Fruit fly (Drosophila melanogaster) whole organism, embryonic: ENCODE data around the gene AANATL7.

ENCODE experiments used
- BEAF-32 ChIP-seq: fragments of 200-800 bp; sonication (Bioruptor generic); optimal IDR thresholded peaks from 3 replicates; lab custom pipeline; 2017; ENCODE audit warnings: missing biosample characterization, missing genetic modification characterization, mild to moderate bottlenecking, moderate library complexity, missing genetic modification reagents
- CG11504 ChIP-seq: fragments of 200-800 bp; sonication (Bioruptor generic); optimal IDR thresholded peaks from 3 replicates; lab custom pipeline; 2019; ENCODE audit warnings: missing biosample characterization, mild to moderate bottlenecking, missing genetic modification characterization, moderate library complexity
- CG11723 ChIP-seq: fragments of 200-800 bp; sonication (Bioruptor generic); optimal IDR thresholded peaks from 2 replicates; lab custom pipeline; 2017; ENCODE audit warnings: missing biosample characterization, mild to moderate bottlenecking, missing genetic modification characterization
- CG12155 ChIP-seq: fragments of 200-800 bp; sonication (Bioruptor generic); optimal IDR thresholded peaks from 3 replicates; lab custom pipeline; 2016; ENCODE audit warnings: missing biosample characterization, missing genetic modification characterization
- CG12391 ChIP-seq: fragments of 200-800 bp; sonication (Bioruptor generic); optimal IDR thresholded peaks from 3 replicates; lab custom pipeline; 2018; ENCODE audit warnings: missing biosample characterization, mild to moderate bottlenecking, missing genetic modification characterization, moderate library complexity
- CG14710 ChIP-seq: fragments of 200-800 bp; sonication (Bioruptor generic); optimal IDR thresholded peaks from 3 replicates; lab custom pipeline; 2019; ENCODE audit warnings: missing biosample characterization, mild to moderate bottlenecking, missing genetic modification characterization, moderate library complexity
- CG15479 ChIP-seq: fragments of 200-800 bp; sonication (Bioruptor generic); optimal IDR thresholded peaks from 3 replicates; lab custom pipeline; 2019; ENCODE audit warnings: missing biosample characterization, mild to moderate bottlenecking, missing genetic modification characterization, moderate library complexity
- CG16813 ChIP-seq: fragments of 200-800 bp; sonication (Bioruptor generic); IDR thresholded peaks from 3 replicates; pipeline ENCODE4 v1.3.6; 2022; ENCODE audit warnings: missing biosample characterization, missing genetic modification characterization; ENCODE audit not compliant: partially characterized antibody
- CG17385 ChIP-seq: fragments of 200-800 bp; sonication (Bioruptor generic); optimal IDR thresholded peaks from 3 replicates; lab custom pipeline; 2018; ENCODE audit warnings: missing biosample characterization, mild to moderate bottlenecking, missing genetic modification characterization
- CG2116 ChIP-seq: fragments of 200-800 bp; sonication (Bioruptor generic); optimal IDR thresholded peaks from 3 replicates; lab custom pipeline; 2018; ENCODE audit warnings: missing biosample characterization, mild to moderate bottlenecking, missing genetic modification characterization
- CG3838 ChIP-seq: fragments of 200-800 bp; sonication (Bioruptor generic); optimal IDR thresholded peaks from 3 replicates; lab custom pipeline; 2016; ENCODE audit warnings: missing biosample characterization, missing genetic modification characterization
- CG3847 ChIP-seq: fragments of 200-800 bp; sonication (Bioruptor generic); IDR thresholded peaks from 2 replicates; pipeline ENCODE4 v1.3.6; 2022; ENCODE audit warnings: missing biosample characterization, missing genetic modification characterization
- CG42726 ChIP-seq: fragments of 200-800 bp; sonication (Bioruptor generic); IDR thresholded peaks from 2 replicates; pipeline ENCODE4 v1.3.6; 2022; ENCODE audit warnings: missing biosample characterization, missing genetic modification characterization; ENCODE audit not compliant: partially characterized antibody
- CG4424 ChIP-seq: fragments of 200-800 bp; sonication (Bioruptor generic); optimal IDR thresholded peaks from 3 replicates; lab custom pipeline; 2016; ENCODE audit warnings: missing biosample characterization, missing genetic modification characterization
- CG4617 ChIP-seq: fragments of 200-800 bp; sonication (Bioruptor generic); optimal IDR thresholded peaks from 3 replicates; lab custom pipeline; 2016; ENCODE audit warnings: missing biosample characterization, missing genetic modification characterization, borderline replicate concordance
- CG7745 ChIP-seq: fragments of 200-800 bp; sonication (Bioruptor generic); optimal IDR thresholded peaks from 2 replicates; lab custom pipeline; 2018; ENCODE audit warnings: missing biosample characterization, mild to moderate bottlenecking, missing genetic modification characterization, moderate library complexity
- CG7987 ChIP-seq: fragments of 200-800 bp; sonication (Bioruptor generic); optimal IDR thresholded peaks from 2 replicates; lab custom pipeline; 2018; ENCODE audit warnings: missing biosample characterization, mild to moderate bottlenecking, missing genetic modification characterization, moderate library complexity
- CTCF ChIP-seq: fragments of 200-800 bp; sonication (Bioruptor generic); optimal IDR thresholded peaks from 2 replicates; lab custom pipeline; 2017; ENCODE audit warnings: missing biosample characterization, mild to moderate bottlenecking, missing genetic modification characterization, moderate library complexity
- E2f2 ChIP-seq: fragments of 200-800 bp; sonication (Bioruptor generic); IDR thresholded peaks from 2 replicates; pipeline ENCODE4 v1.3.6; 2022; ENCODE audit warnings: missing biosample characterization, missing genetic modification characterization
- ERR ChIP-seq: fragments of 200-800 bp; sonication (Bioruptor generic); optimal IDR thresholded peaks from 2 replicates; lab custom pipeline; 2016; ENCODE audit warnings: missing biosample characterization, missing genetic modification characterization
- Elba2 ChIP-seq: fragments of 200-800 bp; sonication (Bioruptor generic); optimal IDR thresholded peaks from 3 replicates; lab custom pipeline; 2016; ENCODE audit warnings: missing biosample characterization, missing genetic modification characterization
- MBD-R2 ChIP-seq: fragments of 200-800 bp; sonication (Bioruptor generic); IDR thresholded peaks from 2 replicates; pipeline ENCODE4 v1.3.6; 2022; ENCODE audit warnings: missing biosample characterization, missing genetic modification characterization
- MESR4 ChIP-seq: fragments of 200-800 bp; sonication (Bioruptor generic); optimal IDR thresholded peaks from 2 replicates; lab custom pipeline; 2018; ENCODE audit warnings: missing biosample characterization, mild to moderate bottlenecking, missing genetic modification characterization, moderate library complexity
- Med ChIP-seq: fragments of 200-800 bp; sonication (Bioruptor generic); peaks from one replicate; lab custom pipeline; 2016; ENCODE audit warnings: missing biosample characterization, missing genetic modification characterization, mild to moderate bottlenecking, inconsistent platforms, moderate library complexity
- Rfx ChIP-seq: fragments of 200-800 bp; sonication (Bioruptor generic); IDR thresholded peaks from 2 replicates; pipeline ENCODE4 v1.3.6; 2022; ENCODE audit warnings: missing biosample characterization, missing genetic modification characterization
- Rx ChIP-seq: fragments of 200-800 bp; sonication (Bioruptor generic); IDR thresholded peaks from 2 replicates; pipeline ENCODE4 v1.3.6; 2022; ENCODE audit warnings: missing biosample characterization, missing genetic modification characterization
- Scr ChIP-seq: fragments of 200-800 bp; sonication (Bioruptor generic); IDR thresholded peaks from 2 replicates; pipeline ENCODE4 v1.3.6; 2022; ENCODE audit warnings: missing biosample characterization, missing genetic modification characterization; ENCODE audit not compliant: partially characterized antibody
- ara ChIP-seq: fragments of 200-800 bp; sonication (Bioruptor generic); IDR thresholded peaks from 2 replicates; pipeline ENCODE4 v1.3.6; 2022; ENCODE audit warnings: missing biosample characterization, missing genetic modification characterization
- chif ChIP-seq, 2 experiments: fragments of 200-800 bp; sonication (Bioruptor generic); optimal IDR thresholded peaks; 3 replicates each; lab custom pipeline; 2016; ENCODE audit warnings: missing biosample characterization in 2 of 2, missing genetic modification characterization in 2 of 2
- croc ChIP-seq: fragments of 200-800 bp; sonication (Bioruptor generic); conservative IDR thresholded peaks from 3 replicates; pipeline ENCODE4 v1.3.6; 2022; ENCODE audit warnings: missing biosample characterization, missing genetic modification characterization
- dm ChIP-seq: fragments of 200-800 bp; sonication (Bioruptor generic); optimal IDR thresholded peaks from 3 replicates; lab custom pipeline; 2016; ENCODE audit warnings: missing biosample characterization, missing genetic modification characterization
- ewg ChIP-seq: fragments of 200-800 bp; sonication (Bioruptor generic); optimal IDR thresholded peaks from 3 replicates; lab custom pipeline; 2017; ENCODE audit warnings: mild to moderate bottlenecking, missing biosample characterization, missing genetic modification reagents, missing genetic modification characterization
- ind ChIP-seq: fragments of 200-800 bp; sonication (Bioruptor generic); optimal IDR thresholded peaks from 3 replicates; lab custom pipeline; 2016; ENCODE audit warnings: missing biosample characterization, missing genetic modification characterization
- insv ChIP-seq, 2 experiments: fragments of 200-800 bp; sonication (Bioruptor generic); optimal IDR thresholded peaks; 3 replicates each; lab custom pipeline; 2016 to 2018; ENCODE audit warnings: missing biosample characterization in 2 of 2, missing genetic modification characterization in 2 of 2
- kah ChIP-seq: fragments of 200-800 bp; sonication (Bioruptor generic); optimal IDR thresholded peaks from 2 replicates; lab custom pipeline; 2018; ENCODE audit warnings: missing biosample characterization, mild to moderate bottlenecking, missing genetic modification characterization
- lilli ChIP-seq: fragments of 200-800 bp; sonication (Bioruptor generic); optimal IDR thresholded peaks from 3 replicates; lab custom pipeline; 2016; ENCODE audit warnings: missing biosample characterization, missing genetic modification characterization
- maf-S ChIP-seq: fragments of 200-800 bp; sonication (Bioruptor generic); optimal IDR thresholded peaks from 2 replicates; lab custom pipeline; 2016; ENCODE audit warnings: missing biosample characterization, missing genetic modification characterization
- nerfin-1 ChIP-seq: fragments of 200-800 bp; sonication (Bioruptor generic); optimal IDR thresholded peaks from 3 replicates; lab custom pipeline; 2019; ENCODE audit warnings: missing biosample characterization, mild to moderate bottlenecking, missing genetic modification characterization, moderate library complexity
- nmo ChIP-seq: fragments of 200-800 bp; sonication (Bioruptor generic); optimal IDR thresholded peaks from 2 replicates; lab custom pipeline; 2018; ENCODE audit warnings: missing biosample characterization, mild to moderate bottlenecking, missing genetic modification characterization, moderate library complexity
- nom ChIP-seq: fragments of 200-800 bp; sonication (Bioruptor generic); optimal IDR thresholded peaks from 2 replicates; lab custom pipeline; 2017; ENCODE audit warnings: missing biosample characterization, missing genetic modification characterization, mild to moderate bottlenecking, moderate library complexity, missing genetic modification reagents
- pan ChIP-seq, 4 experiments: fragments of >200 bp in 3 of 4; fragments of 200-800 bp in 1 of 4; sonication (Bioruptor generic) in 1 of 4; optimal IDR thresholded peaks in 3 of 4; IDR thresholded peaks in 1 of 4; 2 replicates each; pipeline versions ENCODE4 v1.3.6 to Lab custom; 2017 to 2022; ENCODE audit warnings: missing biosample characterization in 2 of 4, missing genetic modification characterization in 2 of 4, mixed read lengths in 1 of 4
- phol ChIP-seq: fragments of 200-800 bp; sonication (Bioruptor generic); optimal IDR thresholded peaks from 3 replicates; lab custom pipeline; 2018; ENCODE audit warnings: missing biosample characterization, mild to moderate bottlenecking, missing genetic modification characterization, moderate library complexity
- pzg ChIP-seq: fragments of 200-800 bp; sonication (Bioruptor generic); optimal IDR thresholded peaks from 3 replicates; lab custom pipeline; 2018; ENCODE audit warnings: missing biosample characterization, mild to moderate bottlenecking, missing genetic modification characterization, moderate library complexity
- sc ChIP-seq, 3 experiments: fragments of >200 bp in 2 of 3; fragments of 200-800 bp in 1 of 3; sonication (Bioruptor generic) in 1 of 3; optimal IDR thresholded peaks; 2 replicates in 2 of 3; 3 replicates in 1 of 3; lab custom pipeline; 2017; ENCODE audit warnings: mild to moderate bottlenecking in 1 of 3, missing biosample characterization in 1 of 3, missing genetic modification characterization in 1 of 3, missing genetic modification reagents in 1 of 3
- sima ChIP-seq: fragments of 200-800 bp; sonication (Bioruptor generic); optimal IDR thresholded peaks from 2 replicates; lab custom pipeline; 2016; ENCODE audit warnings: missing biosample characterization, missing genetic modification characterization
- trem ChIP-seq: fragments of 200-800 bp; optimal IDR thresholded peaks from 3 replicates; lab custom pipeline; 2019; ENCODE audit warnings: missing biosample characterization, mild to moderate bottlenecking, missing genetic modification characterization, moderate library complexity
- wdn ChIP-seq: fragments of 200-800 bp; sonication (Bioruptor generic); IDR thresholded peaks from 2 replicates; pipeline ENCODE4 v1.3.6; 2022; ENCODE audit warnings: missing biosample characterization, missing genetic modification characterization

AANATL7 gene

dm6 chrX:2585055-2585715 lies 4.4 kb downstream of the AANATL7 start, which contains the start of gene CG13760 (continued):
- 0 out of 2 replicates have a peak, but pooled peaks have one; percentile 38 for TF ChIP-seq CG3847 (GFP tag; lab: Robert Waterston, UW)
- peak; percentile 20 for TF ChIP-seq pzg
- TF ChIP-seq Elba2 (GFP tag; lab: Kevin White, UChicago): peak; percentile 56
- no peak for TF ChIP-seq Rx
- TF ChIP-seq CG4424 (GFP tag; lab: Kevin White, UChicago): peak; percentile 14
- no peak for TF ChIP-seq CG15479 (GFP tag; lab: Kevin White, UChicago)
- TF ChIP-seq lilli (GFP tag; lab: Kevin White, UChicago): no peak
- peak; percentile 3 for TF ChIP-seq CG12391 (tag; lab: Kevin White, UChicago)
- TF ChIP-seq wdn (GFP tag; lab: Robert Waterston, UW): no peak
- TF ChIP-seq pan (optimal IDR thresholded peaks at IDR 0.05; lab: Kevin White, UChicago): no peak
- TF ChIP-seq pan (GFP tag; optimal IDR thresholded peaks at IDR 0.05 in 1 of 2, IDR thresholded peaks at IDR 0.05 in 1 of 2): peak in 1 of 2 experiments; percentile 15
- no peak for TF ChIP-seq CG4617 (GFP tag; lab: Kevin White, UChicago)
- TF ChIP-seq nmo (GFP tag; lab: Kevin White, UChicago): peak; percentile 30
- peak; percentile 6 for TF ChIP-seq ind (GFP tag; lab: Kevin White, UChicago)
- TF ChIP-seq Med: peak; percentile 46
- TF ChIP-seq nom (GFP tag; lab: Kevin White, UChicago): peak; percentile 13
- peak; percentile 71 for TF ChIP-seq trem (tag; lab: Kevin White, UChicago)
- no peak for TF ChIP-seq CG17385 (GFP tag; lab: Kevin White, UChicago)
- no peak for TF ChIP-seq ewg (GFP tag; lab: Kevin White, UChicago)
- TF ChIP-seq CG42726 (GFP tag; lab: Robert Waterston, UW): no peak
- TF ChIP-seq CG12155 (GFP tag; lab: Kevin White, UChicago): peak; percentile 0
- peak in 1 of 2 experiments; percentile 88 for TF ChIP-seq insv (GFP tag; optimal IDR thresholded peaks at IDR 0.05; lab: Kevin White, UChicago)
- TF ChIP-seq CTCF (GFP tag; lab: Kevin White, UChicago): no peak
- TF ChIP-seq CG7987 (GFP tag; lab: Kevin White, UChicago): no peak
- TF ChIP-seq MBD-R2: peak; percentile 55
- TF ChIP-seq CG14710 (tag; lab: Kevin White, UChicago): peak; percentile 48
- peak; percentile 53 for TF ChIP-seq MESR4 (GFP tag; lab: Kevin White, UChicago)
- TF ChIP-seq, all 482 proteins: peak for 26

- TF ChIP-seq kah (GFP tag; lab: Kevin White, UChicago) (no peak), CG16813 (GFP tag; lab: Robert Waterston, UW) (no peak), E2f2 (peak; percentile 46; the same call in 1 of the 2 replicates), CG4617 (GFP tag; lab: Kevin White, UChicago) (peak; percentile 25), BEAF-32 (GFP tag; lab: Kevin White, UChicago) (peak; percentile 48), CG11504 (tag; lab: Kevin White, UChicago) (no peak), dm (GFP tag; lab: Kevin White, UChicago) (peak; percentile 80), ERR (GFP tag; lab: Kevin White, UChicago) (no peak), sima (GFP tag; lab: Kevin White, UChicago) (no peak), maf-S (no peak), nerfin-1 (tag; lab: Kevin White, UChicago) (no peak), croc (GFP tag; lab: Robert Waterston, UW) (no peak), CG11723 (GFP tag; lab: Kevin White, UChicago) (no peak), CG2116 (GFP tag; lab: Kevin White, UChicago) (peak; percentile 75), Scr (0 out of 2 replicates have a peak, but pooled peaks have one; percentile 9), ara (GFP tag; lab: Robert Waterston, UW) (no peak), pzg (peak; percentile 45), chif (GFP tag; optimal IDR thresholded peaks at IDR 0.05; lab: Kevin White, UChicago) (no peak), phol (tag; lab: Kevin White, UChicago) (peak; percentile 2), CG7745 (tag; lab: Kevin White, UChicago) (no peak), Rfx (GFP tag; lab: Robert Waterston, UW) (no peak), sc (optimal IDR thresholded peaks at IDR 0.05; lab: Kevin White, UChicago) (no peak), sc (GFP tag; optimal IDR thresholded peaks at IDR 0.05; lab: Kevin White, UChicago) (no peak), CG3838 (GFP tag; lab: Kevin White, UChicago) (no peak)
These were observed 4.9 kb downstream of the AANATL7 start, which contains the start of gene wds for dm6 chrX:2585716-2586082. wds (plus strand) TSS chrX:2585980.
